Worm (Caenorhabditis elegans) whole organism, midembryonic: ENCODE results near the gene dyf-17.

ENCODE experiments used
- T22C8.4 ChIP-seq: fragments of 200-800 bp; sonication (Bioruptor generic); IDR thresholded peaks from 2 replicates; pipeline ENCODE4 v1.3.6; 2022; ENCODE audit warnings: missing genetic modification characterization, missing compliant biosample characterization
- flt-1 ChIP-seq: fragments of 200-800 bp; sonication (Bioruptor generic); IDR thresholded peaks from 2 replicates; pipeline ENCODE4 v1.3.6; 2022; ENCODE audit warnings: missing genetic modification characterization, missing compliant biosample characterization
- tab-1 ChIP-seq: fragments of 200-800 bp; sonication (Bioruptor generic); IDR thresholded peaks from 2 replicates; pipeline ENCODE4 v1.3.6; 2022; ENCODE audit warnings: missing genetic modification characterization, missing compliant biosample characterization

- TF ChIP-seq tab-1 (GFP tag; lab: Robert Waterston, UW) = no peak
- peak; percentile 44; the same call in 1 of the 2 replicates for TF ChIP-seq flt-1 (GFP tag; lab: Robert Waterston, UW)
- TF ChIP-seq T22C8.4 (GFP tag; lab: Robert Waterston, UW) = no peak; the same call in 1 of the 2 replicates
Observed at ce11 chrV:19142595-19142994, 15.3 kb downstream of the dyf-17 start.
